Worm (Caenorhabditis elegans) whole organism, L1 larva: ENCODE results near the gene C25F9.13.

ENCODE experiments used
- C16A3.4 ChIP-seq: fragments of 150-350 bp; optimal IDR thresholded peaks from 2 replicates; lab custom pipeline; 2014; ENCODE audit warnings: missing biosample characterization, missing genetic modification characterization
- C34B4.2 ChIP-seq: sonication (generic microtip); optimal IDR thresholded peaks from 2 replicates; lab custom pipeline; 2017; ENCODE audit warnings: mild to moderate bottlenecking, missing genetic modification characterization, missing compliant biosample characterization
- egl-27 ChIP-seq, 2 experiments: fragments of 150-350 bp in 1 of 2; sonication (generic microtip); optimal IDR thresholded peaks; 3 replicates each; lab custom pipeline; 2017 to 2018; ENCODE audit warnings: missing biosample characterization in 2 of 2, missing genetic modification characterization in 2 of 2, missing genetic modification reagents in 2 of 2
- fkh-10 ChIP-seq: sonication (generic microtip); optimal IDR thresholded peaks from 2 replicates; lab custom pipeline; 2017; ENCODE audit warnings: missing biosample characterization, missing genetic modification reagents, missing genetic modification characterization
- lir-3 ChIP-seq: sonication (generic microtip); optimal IDR thresholded peaks from 2 replicates; lab custom pipeline; 2016; ENCODE audit warnings: mild to moderate bottlenecking, missing genetic modification characterization, moderate library complexity, missing compliant biosample characterization; ENCODE audit not compliant: poor library complexity
- mdl-1 ChIP-seq, 2 experiments: fragments of 150-350 bp; optimal IDR thresholded peaks; 2 replicates each; lab custom pipeline; 2014 to 2017; ENCODE audit warnings: missing biosample characterization in 2 of 2, missing genetic modification characterization in 2 of 2, inconsistent platforms in 1 of 2
- mep-1 ChIP-seq: fragments of 150-350 bp; optimal IDR thresholded peaks from 2 replicates; lab custom pipeline; 2014; ENCODE audit warnings: missing biosample characterization, missing genetic modification characterization
- nhr-12 ChIP-seq: sonication (generic microtip); optimal IDR thresholded peaks from 2 replicates; lab custom pipeline; 2017; ENCODE audit warnings: missing biosample characterization, missing genetic modification characterization
- nhr-237 ChIP-seq: fragments of 150-350 bp; optimal IDR thresholded peaks from 2 replicates; lab custom pipeline; 2014; ENCODE audit warnings: missing biosample characterization, missing genetic modification characterization

- TF ChIP-seq C34B4.2 (tag; lab: Kevin White, UChicago) (no peak), nhr-12 (tag; lab: Kevin White, UChicago) (no peak), nhr-237 (tag; lab: Kevin White, UChicago) (no peak), fkh-10 (GFP tag; lab: Kevin White, UChicago) (no peak), mdl-1 (tag; optimal IDR thresholded peaks at IDR 0.05; lab: Kevin White, UChicago) (no peak), egl-27 (tag; optimal IDR thresholded peaks at IDR 0.05; lab: Kevin White, UChicago) (no peak), C16A3.4 (tag; lab: Kevin White, UChicago) (no peak), mep-1 (tag; lab: Kevin White, UChicago) (no peak), lir-3 (tag; lab: Kevin White, UChicago) (no peak)
Measured at ce11 chrV:19403619-19404018, 4.8 kb upstream of the C25F9.13 start.
